Worm (Caenorhabditis elegans): ENCODE data around the gene mbk-1.

ce11 chrX:14786821-14787556, 37.4 kb downstream of the mbk-1 start:
- no peak for TF ChIP-seq unc-62 (GFP tag; optimal IDR thresholded peaks at IDR 0.05)
- no peak for TF ChIP-seq nhr-12 (tag; optimal IDR thresholded peaks at IDR 0.05)
- no peak for TF ChIP-seq nhr-28 (tag; optimal IDR thresholded peaks at IDR 0.05)
- TF ChIP-seq elt-3 (tag; optimal IDR thresholded peaks at IDR 0.05), result no peak
- no peak for TF ChIP-seq lin-13 (tag; optimal IDR thresholded peaks at IDR 0.05)
- TF ChIP-seq ztf-11 (tag; optimal IDR thresholded peaks at IDR 0.05), result no peak
- TF ChIP-seq mep-1 (tag; optimal IDR thresholded peaks at IDR 0.05), result no peak
- TF ChIP-seq snpc-4 (tag; optimal IDR thresholded peaks at IDR 0.05), result no peak
- TF ChIP-seq zip-8 (tag; optimal IDR thresholded peaks at IDR 0.05), result no peak
- no peak for TF ChIP-seq elt-1 (tag; optimal IDR thresholded peaks at IDR 0.05; ENCODE audit: borderline replicate concordance, insufficient read depth)
- no peak for TF ChIP-seq nhr-237 (tag; optimal IDR thresholded peaks at IDR 0.05)
